Worm (Caenorhabditis elegans): ENCODE results near the gene srd-19.

srd-19 gene

DNA sequence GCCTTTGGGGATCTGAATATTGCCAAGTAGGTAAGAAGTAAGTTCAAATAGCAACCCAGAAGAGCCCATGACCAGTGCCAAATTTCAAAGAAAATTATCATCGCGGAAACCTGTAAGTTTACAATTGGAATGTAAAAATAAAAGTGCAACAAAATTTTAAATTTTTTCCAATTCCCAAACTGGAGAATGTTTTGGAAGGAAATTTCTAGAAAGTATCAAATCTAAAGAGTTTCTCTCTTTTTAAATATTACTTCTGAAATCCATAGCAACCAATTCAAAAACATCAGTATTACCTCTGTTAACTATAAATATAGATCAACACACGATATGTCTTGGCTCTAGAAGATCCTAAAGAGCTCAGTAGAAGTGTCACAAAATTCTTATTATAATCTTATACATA is at the start of gene srd-19:
TSS of gene srd-19 (minus strand) at position 101 of the 400 bp plus-strand sequence.
- no peak for TF ChIP-seq Y79H2A.3 (GFP tag; conservative IDR thresholded peaks at IDR 0.05)
- TF ChIP-seq attf-6 (GFP tag; IDR thresholded peaks at IDR 0.05): no peak
- no peak for TF ChIP-seq lin-35 (GFP tag; optimal IDR thresholded peaks at IDR 0.05)
- TF ChIP-seq snpc-1.3 (tag; optimal IDR thresholded peaks at IDR 0.05; ENCODE audit: insufficient read depth): no peak
- TF ChIP-seq madf-6 (GFP tag; IDR thresholded peaks at IDR 0.05): no peak
- no peak for TF ChIP-seq Y95B8A.8 (GFP tag; IDR thresholded peaks at IDR 0.05)
- TF ChIP-seq akir-1 (GFP tag; optimal IDR thresholded peaks at IDR 0.05): no peak
- TF ChIP-seq nhr-120 (GFP tag; IDR thresholded peaks at IDR 0.05): no peak
- TF ChIP-seq athp-1 (tag; optimal IDR thresholded peaks at IDR 0.05): no peak
- TF ChIP-seq F49E8.2 (tag; optimal IDR thresholded peaks at IDR 0.05; ENCODE audit: insufficient read depth): no peak

DNA sequence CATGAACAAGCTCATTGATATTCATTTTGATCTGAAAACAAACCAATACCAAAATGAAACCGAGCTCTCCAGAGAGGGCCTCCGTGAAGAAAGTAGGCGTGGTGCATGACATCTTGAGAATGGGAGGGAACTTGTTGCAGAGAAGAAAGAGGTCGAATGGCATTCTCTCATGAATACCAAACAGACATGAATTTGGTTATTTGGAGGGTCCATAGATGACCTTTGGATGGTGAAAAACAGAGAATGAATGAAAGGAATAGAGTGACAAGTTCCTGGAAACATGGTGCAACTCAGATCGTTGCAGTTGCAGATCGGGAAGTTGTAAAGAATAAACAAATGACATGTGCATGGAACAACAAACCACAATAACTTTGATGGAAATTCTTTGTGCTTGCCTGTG is 47.8 kb upstream of the srd-19 start, which contains the start of gene T10G3.8:
TSS of gene T10G3.8 (minus strand) at position 101 of the 400 bp plus-strand sequence.
- TF ChIP-seq lin-54 (GFP tag; optimal IDR thresholded peaks at IDR 0.05): no peak
- TF ChIP-seq ztf-6 (GFP tag; IDR thresholded peaks at IDR 0.05): no peak
- no peak for TF ChIP-seq dpl-1 (GFP tag; optimal IDR thresholded peaks at IDR 0.05)
- no peak for TF ChIP-seq gei-17 (GFP tag; optimal IDR thresholded peaks at IDR 0.05)
- TF ChIP-seq F52B5.7 (tag; optimal IDR thresholded peaks at IDR 0.05): no peak
- no peak for TF ChIP-seq Y67H2A.10 (GFP tag; conservative IDR thresholded peaks at IDR 0.05)
- no peak for TF ChIP-seq ceh-40 (GFP tag; IDR thresholded peaks at IDR 0.05)
- TF ChIP-seq ceh-100 (GFP tag; IDR thresholded peaks at IDR 0.05): no peak
- no peak for TF ChIP-seq hsf-1 (GFP tag; IDR thresholded peaks at IDR 0.05)
- TF ChIP-seq B0336.3 (GFP tag; IDR thresholded peaks at IDR 0.05): no peak
- no peak for TF ChIP-seq efl-1 (GFP tag; optimal IDR thresholded peaks at IDR 0.05)
- no peak for TF ChIP-seq hmg-1.2 (GFP tag; IDR thresholded peaks at IDR 0.05)
- no peak for TF ChIP-seq ztf-3 (GFP tag; optimal IDR thresholded peaks at IDR 0.05)
- no peak for TF ChIP-seq dox-1 (GFP tag; IDR thresholded peaks at IDR 0.05)

DNA sequence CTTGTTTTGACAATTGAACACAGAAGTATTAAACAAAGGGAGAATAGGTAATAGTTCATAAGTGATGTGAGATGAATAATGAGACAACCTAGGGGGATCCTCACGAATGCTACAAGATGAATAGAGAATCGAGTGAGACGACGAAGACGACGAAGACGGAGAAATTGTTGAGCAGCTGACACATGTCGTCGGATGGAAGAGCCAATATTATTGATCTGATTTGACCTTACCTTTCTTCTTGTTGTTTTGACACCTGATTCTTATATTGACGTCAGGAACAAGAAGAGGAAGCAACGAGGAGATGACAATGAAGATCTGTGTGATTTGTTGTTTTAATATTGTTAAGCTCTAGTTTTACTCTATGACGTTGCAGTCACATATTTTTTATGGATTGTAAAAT is 44.9 kb upstream of the srd-19 start, which contains the start of gene T10G3.1:
TSS of gene T10G3.1 (minus strand) at position 213 of the 400 bp plus-strand sequence.
- TF ChIP-seq ceh-27 (GFP tag; optimal IDR thresholded peaks at IDR 0.05) (no peak), hlh-12 (tag; optimal IDR thresholded peaks at IDR 0.05) (no peak), ztf-26 (tag; optimal IDR thresholded peaks at IDR 0.05) (no peak), B0019.2 (GFP tag; conservative IDR thresholded peaks at IDR 0.05) (no peak), ZK185.1 (tag; optimal IDR thresholded peaks at IDR 0.05; ENCODE audit: poor library complexity, severe bottlenecking) (no peak), attf-5 (GFP tag; optimal IDR thresholded peaks at IDR 0.05) (no peak), cebp-1 (GFP tag; IDR thresholded peaks at IDR 0.05) (no peak), cebp-1 (tag; optimal IDR thresholded peaks at IDR 0.05) (no peak), snpc-4 (GFP tag; optimal IDR thresholded peaks at IDR 0.05) (no peak), snpc-4 (tag; optimal IDR thresholded peaks at IDR 0.05) (no peak)

DNA sequence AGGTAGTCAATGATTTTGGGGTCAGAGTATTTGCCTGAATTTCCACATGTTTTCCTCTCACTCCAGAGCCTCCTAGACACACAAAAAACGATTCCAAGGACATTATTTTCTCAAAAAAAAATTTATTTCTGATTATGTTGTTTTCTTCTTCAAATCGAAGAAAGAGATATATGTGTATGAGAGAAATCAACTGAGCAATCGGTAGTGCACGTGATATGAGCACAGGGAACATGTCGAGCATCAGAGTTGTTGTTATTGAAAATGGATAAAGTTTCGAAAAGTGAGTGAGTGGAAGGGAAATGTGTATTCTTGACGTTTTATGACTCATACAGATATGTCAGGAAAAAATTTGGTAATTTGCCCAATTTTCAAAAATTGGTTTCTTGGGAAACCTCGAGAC is 43.5 kb upstream of the srd-19 start:
- TF ChIP-seq snpc-1.3 (tag; optimal IDR thresholded peaks at IDR 0.05; ENCODE audit: insufficient read depth) (no peak), dpff-1 (tag; optimal IDR thresholded peaks at IDR 0.05) (no peak), zfh-2 (GFP tag; conservative IDR thresholded peaks at IDR 0.05) (no peak), nhr-90 (tag; optimal IDR thresholded peaks at IDR 0.05) (no peak), efl-1 (GFP tag; optimal IDR thresholded peaks at IDR 0.05) (no peak), sea-2 (GFP tag; IDR thresholded peaks at IDR 0.05) (no peak), ama-1 (optimal IDR thresholded peaks at IDR 0.05) (no peak), ama-1 (GFP tag; optimal IDR thresholded peaks at IDR 0.05) (no peak), hmg-20 (GFP tag; IDR thresholded peaks at IDR 0.05) (no peak), F23B12.7 (tag; optimal IDR thresholded peaks at IDR 0.05; ENCODE audit: insufficient read depth) (no peak)

All from whole organism, young adult.